Worm (Caenorhabditis elegans) whole organism, midembryonic: ENCODE measurements around the gene ZK177.9.

Experiments
- T22C8.4 ChIP-seq: fragments of 200-800 bp; sonication (Bioruptor generic); IDR thresholded peaks from 2 replicates; pipeline ENCODE4 v1.3.6; 2022; ENCODE audit warnings: missing genetic modification characterization, missing compliant biosample characterization
- cog-1 ChIP-seq: sonication (generic microtip); optimal IDR thresholded peaks from 2 replicates; lab custom pipeline; 2016; ENCODE audit warnings: missing genetic modification characterization, missing compliant biosample characterization
- ref-1 ChIP-seq: fragments of 200-800 bp; sonication (Bioruptor generic); conservative IDR thresholded peaks from 2 replicates; pipeline ENCODE4 v1.3.6; 2022; ENCODE audit warnings: missing genetic modification reagents, missing genetic modification characterization, missing compliant biosample characterization
- tab-1 ChIP-seq: fragments of 200-800 bp; sonication (Bioruptor generic); IDR thresholded peaks from 2 replicates; pipeline ENCODE4 v1.3.6; 2022; ENCODE audit warnings: missing genetic modification characterization, missing compliant biosample characterization

DNA sequence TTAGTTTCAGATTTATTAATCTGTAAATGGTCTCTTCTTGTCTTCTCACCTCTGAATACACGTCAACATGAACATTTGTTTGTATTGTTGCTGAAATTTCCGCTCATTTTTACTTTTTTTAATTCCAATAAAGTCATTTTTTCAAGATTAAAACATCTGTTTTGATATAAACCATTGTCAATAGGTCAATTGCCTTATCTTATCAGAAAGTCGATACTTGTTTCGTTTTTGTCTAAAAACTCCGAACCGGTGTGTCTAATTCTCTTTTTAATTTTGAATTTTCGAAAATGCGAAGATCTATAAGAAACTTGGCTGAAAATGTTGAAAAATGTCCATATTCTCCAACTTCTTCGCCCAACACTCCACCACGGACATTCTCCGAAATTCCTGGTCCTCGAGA is 13.8 kb downstream of the ZK177.9 start, which contains the start of gene cyp-44A1:
- TF ChIP-seq ref-1 (GFP tag; lab: Robert Waterston, UW): no peak
- no peak for TF ChIP-seq tab-1 (GFP tag; lab: Robert Waterston, UW)
- no peak for TF ChIP-seq cog-1 (tag; lab: Kevin White, UChicago)
- TF ChIP-seq T22C8.4 (GFP tag; lab: Robert Waterston, UW): no peak
